Fruit fly (Drosophila melanogaster) whole organism, wandering third instar larva: ENCODE results near the gene Cad99C.
A peak's percentile ranks its signal among the peaks of the same experiment; 100 is the strongest.

Experiments
- Abd-B ChIP-seq: fragments of >200 bp; optimal IDR thresholded peaks from 2 replicates; lab custom pipeline; 2017; ENCODE audit warnings: missing biosample characterization, missing genetic modification characterization
- Dfd ChIP-seq: fragments of >200 bp; optimal IDR thresholded peaks from 2 replicates; lab custom pipeline; 2017; ENCODE audit warnings: missing biosample characterization, missing genetic modification characterization
- Dif ChIP-seq: fragments of 200-275, 200-300 bp; sonication (Bioruptor generic); optimal IDR thresholded peaks from 2 replicates; lab custom pipeline; 2018; ENCODE audit warnings: missing biosample characterization, missing genetic modification characterization; ENCODE audit not compliant: partially characterized antibody
- Hnf4 ChIP-seq: fragments of 200-800 bp; sonication (Bioruptor generic); optimal IDR thresholded peaks from 2 replicates; lab custom pipeline; 2016; ENCODE audit warnings: missing biosample characterization, mild to moderate bottlenecking, missing genetic modification characterization
- Hr78 ChIP-seq: fragments of >200 bp; optimal IDR thresholded peaks from 2 replicates; lab custom pipeline; 2017; ENCODE audit warnings: missing biosample characterization, missing genetic modification characterization
- Jra ChIP-seq: sonication (Bioruptor generic); optimal IDR thresholded peaks from 2 replicates; lab custom pipeline; 2016; ENCODE audit warnings: missing biosample characterization, missing genetic modification characterization
- Mio ChIP-seq: sonication (Bioruptor generic); optimal IDR thresholded peaks from 2 replicates; lab custom pipeline; 2016; ENCODE audit warnings: missing biosample characterization, missing genetic modification characterization
- Myc ChIP-seq: fragments of >200 bp; optimal IDR thresholded peaks from 2 replicates; lab custom pipeline; 2017
- OdsH ChIP-seq: fragments of 200-800 bp; sonication (Bioruptor generic); optimal IDR thresholded peaks from 2 replicates; lab custom pipeline; 2016; ENCODE audit warnings: missing biosample characterization, mild to moderate bottlenecking, missing genetic modification characterization
- Rel ChIP-seq, 2 experiments: fragments of 200-800 bp; sonication (Bioruptor generic) in 1 of 2; optimal IDR thresholded peaks; 2 replicates in 1 of 2; 3 replicates in 1 of 2; lab custom pipeline; 2016 to 2019; ENCODE audit warnings: mild to moderate bottlenecking in 2 of 2, missing biosample characterization in 2 of 2, missing genetic modification characterization in 2 of 2, moderate library complexity in 1 of 2
- Sp1 ChIP-seq: fragments of 200-800 bp; sonication (Bioruptor generic); optimal IDR thresholded peaks from 3 replicates; lab custom pipeline; 2019; ENCODE audit warnings: missing biosample characterization, mild to moderate bottlenecking, missing genetic modification characterization, moderate library complexity
- Vsx2 ChIP-seq: fragments of 200-300, 225-300 bp; sonication (Bioruptor generic); optimal IDR thresholded peaks from 2 replicates; lab custom pipeline; 2018; ENCODE audit warnings: missing biosample characterization, missing genetic modification characterization; ENCODE audit not compliant: partially characterized antibody
- brk ChIP-seq: fragments of 200-800 bp; sonication (Bioruptor generic); optimal IDR thresholded peaks from 2 replicates; lab custom pipeline; 2016; ENCODE audit warnings: missing biosample characterization, mild to moderate bottlenecking, missing genetic modification characterization
- dl ChIP-seq, 2 experiments: fragments of 175-275, 200-275 bp in 1 of 2; fragments of 200-275 bp in 1 of 2; sonication (Bioruptor generic); optimal IDR thresholded peaks; lab custom pipeline; 2018; ENCODE audit warnings: mild to moderate bottlenecking in 2 of 2, missing biosample characterization in 2 of 2, missing genetic modification characterization in 2 of 2, moderate library complexity in 2 of 2; ENCODE audit not compliant: partially characterized antibody in 2 of 2, insufficient read depth in 1 of 2
- dsf ChIP-seq: sonication (Bioruptor generic); optimal IDR thresholded peaks from 2 replicates; lab custom pipeline; 2016; ENCODE audit warnings: missing biosample characterization, missing genetic modification characterization, borderline replicate concordance
- ey ChIP-seq: fragments of 200-800 bp; sonication (Bioruptor generic); optimal IDR thresholded peaks from 2 replicates; lab custom pipeline; 2016; ENCODE audit warnings: missing biosample characterization, missing genetic modification characterization
- foxo ChIP-seq, 2 experiments: fragments of 200-800 bp; sonication (Bioruptor generic); optimal IDR thresholded peaks; 2 replicates in 1 of 2; 3 replicates in 1 of 2; lab custom pipeline; 2016 to 2017; ENCODE audit warnings: missing biosample characterization in 2 of 2, missing genetic modification characterization in 2 of 2
- h ChIP-seq: fragments of 200-800 bp; sonication (Bioruptor generic); optimal IDR thresholded peaks from 3 replicates; lab custom pipeline; 2016; ENCODE audit warnings: missing biosample characterization, mild to moderate bottlenecking, missing genetic modification characterization
- jim ChIP-seq: fragments of 175-275, 200-325 bp; sonication (Bioruptor generic); optimal IDR thresholded peaks from 2 replicates; lab custom pipeline; 2016; ENCODE audit warnings: missing biosample characterization, mild to moderate bottlenecking, missing genetic modification characterization
- lola ChIP-seq: fragments of >200 bp; optimal IDR thresholded peaks from 2 replicates; lab custom pipeline; 2017; ENCODE audit warnings: missing biosample characterization, missing genetic modification characterization
- pan ChIP-seq: fragments of >200 bp; optimal IDR thresholded peaks from 2 replicates; lab custom pipeline; 2017
- sage ChIP-seq: fragments of 200-800 bp; sonication (Bioruptor generic); optimal IDR thresholded peaks from 2 replicates; lab custom pipeline; 2016; ENCODE audit warnings: missing biosample characterization, mild to moderate bottlenecking, missing genetic modification characterization
- sv ChIP-seq: fragments of 200-800 bp; sonication (Bioruptor generic); optimal IDR thresholded peaks from 3 replicates; lab custom pipeline; 2016; ENCODE audit warnings: missing biosample characterization, missing genetic modification characterization
- tai ChIP-seq: sonication (Bioruptor generic); optimal IDR thresholded peaks from 2 replicates; lab custom pipeline; 2016; ENCODE audit warnings: missing biosample characterization, missing genetic modification characterization
- woc ChIP-seq: sonication (Bioruptor generic); optimal IDR thresholded peaks from 2 replicates; lab custom pipeline; 2016; ENCODE audit warnings: missing biosample characterization, mild to moderate bottlenecking, missing genetic modification characterization

The Cad99C gene

DNA sequence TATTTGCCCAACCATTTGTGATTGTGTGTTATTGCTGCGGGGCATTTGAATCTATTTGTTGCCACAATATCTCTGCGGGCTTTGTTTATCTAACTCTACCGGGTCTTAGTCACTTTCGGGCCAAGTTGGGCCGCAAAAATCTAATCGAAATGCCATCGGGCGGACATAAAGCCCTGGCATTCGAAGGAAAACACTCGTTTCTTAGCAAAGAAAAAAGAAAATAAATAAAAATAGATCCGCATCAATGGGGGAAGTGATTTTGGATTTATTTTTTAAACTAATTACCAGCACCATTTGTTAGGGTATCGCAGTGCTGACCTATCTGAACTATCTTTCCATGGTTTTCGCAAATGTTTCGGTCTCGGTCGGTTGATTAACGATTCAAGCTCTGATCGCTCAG, 57.1 kb downstream of the Cad99C start:
- TF ChIP-seq Rel (GFP tag; optimal IDR thresholded peaks at IDR 0.05; lab: Kevin White, UChicago) = no peak
- no peak for TF ChIP-seq Rel (tag; optimal IDR thresholded peaks at IDR 0.05; lab: Kevin White, UChicago)
- no peak for TF ChIP-seq Mio
- TF ChIP-seq dsf (GFP tag; lab: Kevin White, UChicago) = no peak
- TF ChIP-seq dl (GFP tag; optimal IDR thresholded peaks at IDR 0.05; lab: Kevin White, UChicago; ENCODE audit: insufficient read depth in 1 of 2, partially characterized antibody in 2 of 2) = no peak
- no peak for TF ChIP-seq brk (GFP tag; lab: Kevin White, UChicago)
- TF ChIP-seq Dfd (GFP tag; lab: Kevin White, UChicago) = no peak
- no peak for TF ChIP-seq Jra
- no peak for TF ChIP-seq woc (GFP tag; lab: Kevin White, UChicago)
- TF ChIP-seq Vsx2 (GFP tag; lab: Kevin White, UChicago) = no peak
- no peak for TF ChIP-seq sage (GFP tag; lab: Kevin White, UChicago)
- no peak for TF ChIP-seq tai (GFP tag; lab: Kevin White, UChicago)
- no peak for TF ChIP-seq pan (lab: Kevin White, UChicago)
- no peak for TF ChIP-seq foxo (GFP tag; optimal IDR thresholded peaks at IDR 0.05; lab: Kevin White, UChicago)
- TF ChIP-seq h (GFP tag; lab: Kevin White, UChicago) = no peak
- TF ChIP-seq jim (GFP tag; lab: Kevin White, UChicago) = no peak
- no peak for TF ChIP-seq Sp1 (GFP tag; lab: Kevin White, UChicago)
- no peak for TF ChIP-seq ey (GFP tag; lab: Kevin White, UChicago)
- TF ChIP-seq sv (GFP tag; lab: Kevin White, UChicago) = no peak
- no peak for TF ChIP-seq Hr78 (GFP tag; lab: Kevin White, UChicago)

- TF ChIP-seq Dif (GFP tag; lab: Kevin White, UChicago) = no peak
- no peak for TF ChIP-seq h (GFP tag; lab: Kevin White, UChicago)
- TF ChIP-seq Mio = no peak
- no peak for TF ChIP-seq lola (GFP tag; lab: Kevin White, UChicago)
These were observed 58.2 kb downstream of the Cad99C start for dm6 chr3R:29899635-29900034.

- no peak for TF ChIP-seq tai (GFP tag; lab: Kevin White, UChicago)
- TF ChIP-seq pan (lab: Kevin White, UChicago) = no peak
- TF ChIP-seq Vsx2 (GFP tag; lab: Kevin White, UChicago) = peak; percentile 12
- TF ChIP-seq dl (GFP tag; optimal IDR thresholded peaks at IDR 0.05; lab: Kevin White, UChicago; ENCODE audit: insufficient read depth in 1 of 2, partially characterized antibody in 2 of 2) = peak in 1 of 2 experiments; percentile 7
- no peak for TF ChIP-seq Rel (GFP tag; optimal IDR thresholded peaks at IDR 0.05; lab: Kevin White, UChicago)
- no peak for TF ChIP-seq Rel (tag; optimal IDR thresholded peaks at IDR 0.05; lab: Kevin White, UChicago)
- no peak for TF ChIP-seq brk (GFP tag; lab: Kevin White, UChicago)
- TF ChIP-seq Dif (GFP tag; lab: Kevin White, UChicago) = peak; percentile 29
- TF ChIP-seq Myc (lab: Kevin White, UChicago) = peak; percentile 44
- TF ChIP-seq Abd-B = no peak
- TF ChIP-seq OdsH = no peak
- TF ChIP-seq Jra = no peak
- TF ChIP-seq sage (GFP tag; lab: Kevin White, UChicago) = no peak
- no peak for TF ChIP-seq Hnf4 (GFP tag; lab: Kevin White, UChicago)
These were observed 62.4 kb downstream of the Cad99C start, which contains the start of gene CG15517 for dm6 chr3R:29903775-29904356. Gene CG15517, minus strand, starts transcription at chr3R:29903825.
